Fruit fly (Drosophila melanogaster) whole organism, embryonic: ENCODE measurements around the gene CG42445.
A peak's percentile ranks its signal among the peaks of the same experiment; 100 is the strongest.

ENCODE experiments used
- Atf-2 ChIP-seq: fragments of 200-800 bp; sonication (Bioruptor generic); optimal IDR thresholded peaks from 2 replicates; lab custom pipeline; 2016; ENCODE audit warnings: missing biosample characterization, missing genetic modification characterization
- Awh ChIP-seq: fragments of 200-800 bp; sonication (Bioruptor generic); IDR thresholded peaks from 2 replicates; pipeline ENCODE4, ENCODE4 v1.3.6; 2022; ENCODE audit warnings: missing biosample characterization, missing genetic modification characterization
- Bdp1 ChIP-seq: fragments of 200-800 bp; sonication (Bioruptor generic); optimal IDR thresholded peaks from 3 replicates; lab custom pipeline; 2016; ENCODE audit warnings: missing biosample characterization, missing genetic modification characterization
- CG1024 ChIP-seq: fragments of 200-800 bp; sonication (Bioruptor generic); IDR thresholded peaks from 2 replicates; pipeline ENCODE4 v1.3.6; 2022; ENCODE audit warnings: missing biosample characterization, missing genetic modification characterization
- CG13894 ChIP-seq: fragments of 200-800 bp; sonication (Bioruptor generic); optimal IDR thresholded peaks from 3 replicates; lab custom pipeline; 2018; ENCODE audit warnings: missing biosample characterization, mild to moderate bottlenecking, missing genetic modification characterization, moderate library complexity
- CG14014 ChIP-seq: fragments of 200-800 bp; sonication (Bioruptor generic); IDR thresholded peaks from 2 replicates; pipeline ENCODE4 v1.3.6; 2022; ENCODE audit warnings: missing biosample characterization, missing genetic modification characterization
- CG16863 ChIP-seq: fragments of 200-800 bp; sonication (Bioruptor generic); optimal IDR thresholded peaks from 3 replicates; lab custom pipeline; 2016; ENCODE audit warnings: missing biosample characterization, missing genetic modification characterization
- CG17359 ChIP-seq: fragments of 200-800 bp; sonication (Bioruptor generic); optimal IDR thresholded peaks from 3 replicates; lab custom pipeline; 2018; ENCODE audit warnings: missing biosample characterization, mild to moderate bottlenecking, missing genetic modification characterization, moderate library complexity
- CG17912 ChIP-seq: fragments of 200-800 bp; sonication (Bioruptor generic); optimal IDR thresholded peaks from 2 replicates; lab custom pipeline; 2018; ENCODE audit warnings: missing biosample characterization, mild to moderate bottlenecking, missing genetic modification characterization
- CG2116 ChIP-seq: fragments of 200-800 bp; sonication (Bioruptor generic); optimal IDR thresholded peaks from 3 replicates; lab custom pipeline; 2018; ENCODE audit warnings: missing biosample characterization, mild to moderate bottlenecking, missing genetic modification characterization
- CG2889 ChIP-seq: fragments of 200-800 bp; sonication (Bioruptor generic); IDR thresholded peaks from 3 replicates; pipeline ENCODE4 v1.3.6; 2022; ENCODE audit warnings: missing biosample characterization, missing genetic modification characterization
- CG30403 ChIP-seq: fragments of 200-800 bp; sonication (Bioruptor generic); optimal IDR thresholded peaks from 3 replicates; lab custom pipeline; 2016; ENCODE audit warnings: missing biosample characterization, missing genetic modification characterization
- CG3407 ChIP-seq: fragments of 200-800 bp; sonication (Bioruptor generic); optimal IDR thresholded peaks from 2 replicates; lab custom pipeline; 2018; ENCODE audit warnings: missing biosample characterization, mild to moderate bottlenecking, missing genetic modification characterization
- CG43689 ChIP-seq: fragments of 200-800 bp; sonication (Bioruptor generic); IDR thresholded peaks from 2 replicates; pipeline ENCODE4 v1.3.6; 2022; ENCODE audit warnings: missing biosample characterization, missing genetic modification characterization
- CG6654 ChIP-seq: fragments of 200-800 bp; sonication (Bioruptor generic); optimal IDR thresholded peaks from 2 replicates; lab custom pipeline; 2017; ENCODE audit warnings: missing biosample characterization, mild to moderate bottlenecking, missing genetic modification characterization
- CG7963 ChIP-seq: fragments of 200-800 bp; sonication (Bioruptor generic); IDR thresholded peaks from 3 replicates; pipeline ENCODE4 v1.3.6; 2022; ENCODE audit warnings: missing biosample characterization, missing genetic modification characterization; ENCODE audit not compliant: partially characterized antibody
- CG8290 ChIP-seq, 3 experiments: fragments of 200-800 bp; sonication (Bioruptor generic); optimal IDR thresholded peaks; 2 replicates each; lab custom pipeline; 2016 to 2019; ENCODE audit warnings: missing biosample characterization in 3 of 3, missing genetic modification characterization in 3 of 3, mild to moderate bottlenecking in 2 of 3, moderate library complexity in 1 of 3
- CG9437 ChIP-seq: fragments of 200-800 bp; sonication (Bioruptor generic); optimal IDR thresholded peaks from 2 replicates; lab custom pipeline; 2018; ENCODE audit warnings: missing biosample characterization, mild to moderate bottlenecking, missing genetic modification characterization
- CG9609 ChIP-seq: fragments of 200-800 bp; sonication (Bioruptor generic); optimal IDR thresholded peaks from 3 replicates; lab custom pipeline; 2016; ENCODE audit warnings: missing biosample characterization, missing genetic modification characterization
- Dbx ChIP-seq: fragments of 200-800 bp; sonication (Bioruptor generic); IDR thresholded peaks from 3 replicates; pipeline ENCODE4 v1.3.6; 2022; ENCODE audit warnings: missing biosample characterization, missing genetic modification characterization
- Dp ChIP-seq: fragments of 200-800 bp; sonication (Bioruptor generic); optimal IDR thresholded peaks from 2 replicates; lab custom pipeline; 2018; ENCODE audit warnings: missing biosample characterization, mild to moderate bottlenecking, missing genetic modification characterization, moderate library complexity
- Ets97D ChIP-seq: fragments of 200-800 bp; sonication (Bioruptor generic); optimal IDR thresholded peaks from 3 replicates; lab custom pipeline; 2016; ENCODE audit warnings: missing biosample characterization, missing genetic modification characterization
- Fer1 ChIP-seq: fragments of 200-800 bp; sonication (Bioruptor generic); optimal IDR thresholded peaks from 2 replicates; lab custom pipeline; 2017; ENCODE audit warnings: missing biosample characterization, mild to moderate bottlenecking, missing genetic modification characterization
- Gug ChIP-seq: fragments of 200-800 bp; sonication (Bioruptor generic); IDR thresholded peaks from 4 replicates; pipeline ENCODE4 v1.3.6; 2022; ENCODE audit warnings: missing biosample characterization, missing genetic modification characterization
- H15 ChIP-seq: fragments of 200-800 bp; sonication (Bioruptor generic); IDR thresholded peaks from 3 replicates; pipeline ENCODE4 v1.3.6; 2022; ENCODE audit warnings: missing biosample characterization, missing genetic modification characterization
- HLH54F ChIP-seq: fragments of 200-800 bp; sonication (Bioruptor generic); optimal IDR thresholded peaks from 3 replicates; lab custom pipeline; 2016; ENCODE audit warnings: missing biosample characterization, missing genetic modification characterization
- Hsf ChIP-seq: fragments of 200-800 bp; sonication (Bioruptor generic); optimal IDR thresholded peaks from 3 replicates; lab custom pipeline; 2016; ENCODE audit warnings: missing biosample characterization, missing genetic modification characterization
- Max ChIP-seq: fragments of 200-800 bp; sonication (Bioruptor generic); optimal IDR thresholded peaks from 2 replicates; lab custom pipeline; 2016; ENCODE audit warnings: missing biosample characterization, mild to moderate bottlenecking, missing genetic modification characterization
- Myb ChIP-seq: fragments of 200-800 bp; sonication (Bioruptor generic); optimal IDR thresholded peaks from 2 replicates; lab custom pipeline; 2016; ENCODE audit warnings: missing biosample characterization, missing genetic modification characterization
- NFAT ChIP-seq: fragments of 200-800 bp; sonication (Bioruptor generic); IDR thresholded peaks from 2 replicates; pipeline ENCODE4 v1.3.6; 2022; ENCODE audit warnings: missing biosample characterization, missing genetic modification characterization
- Nf-YC ChIP-seq: fragments of 200-800 bp; optimal IDR thresholded peaks from 3 replicates; lab custom pipeline; 2019; ENCODE audit warnings: missing biosample characterization, mild to moderate bottlenecking, missing genetic modification characterization, moderate library complexity
- Optix ChIP-seq: fragments of 200-800 bp; sonication (Bioruptor generic); IDR thresholded peaks from 3 replicates; pipeline ENCODE4 v1.3.6; 2022; ENCODE audit warnings: missing biosample characterization, missing genetic modification characterization
- Ravus ChIP-seq: fragments of 200-800 bp; sonication (Bioruptor generic); IDR thresholded peaks from 2 replicates; pipeline ENCODE4 v1.3.6; 2022; ENCODE audit warnings: missing biosample characterization, missing genetic modification characterization
- Trl ChIP-seq, 3 experiments: fragments of >200 bp in 2 of 3; fragments of 200-800 bp in 1 of 3; sonication (Bioruptor generic) in 1 of 3; optimal IDR thresholded peaks; 2 replicates in 1 of 3; 3 replicates in 2 of 3; lab custom pipeline; 2016 to 2017; ENCODE audit warnings: missing biosample characterization in 1 of 3, missing genetic modification characterization in 1 of 3
- al ChIP-seq: fragments of 200-800 bp; sonication (Bioruptor generic); IDR thresholded peaks from 2 replicates; pipeline ENCODE4 v1.3.6; 2022; ENCODE audit warnings: missing biosample characterization, missing genetic modification characterization
- ap ChIP-seq: fragments of 200-800 bp; sonication (Bioruptor generic); IDR thresholded peaks from 2 replicates; pipeline ENCODE4 v1.3.6; 2022; ENCODE audit warnings: missing biosample characterization, missing genetic modification characterization
- bab2 ChIP-seq: fragments of 200-800 bp; sonication (Bioruptor generic); optimal IDR thresholded peaks from 2 replicates; lab custom pipeline; 2016; ENCODE audit warnings: missing biosample characterization, missing genetic modification characterization
- bcd ChIP-seq: fragments of 200-800 bp; sonication (Bioruptor generic); optimal IDR thresholded peaks from 2 replicates; lab custom pipeline; 2017; ENCODE audit warnings: missing biosample characterization, mild to moderate bottlenecking, missing genetic modification characterization
- cas ChIP-seq: fragments of 200-800 bp; sonication (Bioruptor generic); IDR thresholded peaks from 2 replicates; pipeline ENCODE4 v1.3.6; 2022; ENCODE audit warnings: missing biosample characterization, missing genetic modification characterization
- en ChIP-seq: fragments of 200-800 bp; sonication (Bioruptor generic); optimal IDR thresholded peaks from 2 replicates; lab custom pipeline; 2016; ENCODE audit warnings: missing biosample characterization, missing genetic modification characterization
- fd64A ChIP-seq: fragments of 200-800 bp; sonication (Bioruptor generic); optimal IDR thresholded peaks from 3 replicates; lab custom pipeline; 2018; ENCODE audit warnings: missing biosample characterization, mild to moderate bottlenecking, missing genetic modification characterization
- fru ChIP-seq: fragments of >200 bp; optimal IDR thresholded peaks from 2 replicates; lab custom pipeline; 2017
- hbn ChIP-seq: fragments of 200-800 bp; sonication (Bioruptor generic); IDR thresholded peaks from 2 replicates; pipeline ENCODE4 v1.3.6; 2022; ENCODE audit warnings: missing biosample characterization, missing genetic modification characterization; ENCODE audit not compliant: partially characterized antibody
- mld ChIP-seq: fragments of 200-800 bp; sonication (Bioruptor generic); IDR thresholded peaks from 3 replicates; pipeline ENCODE4 v1.3.6; 2022; ENCODE audit warnings: missing biosample characterization, missing genetic modification characterization; ENCODE audit not compliant: partially characterized antibody
- pfk ChIP-seq: fragments of 200-800 bp; sonication (Bioruptor generic); optimal IDR thresholded peaks from 2 replicates; lab custom pipeline; 2018; ENCODE audit warnings: missing biosample characterization, mild to moderate bottlenecking, missing genetic modification characterization, moderate library complexity
- phol ChIP-seq: fragments of 200-800 bp; sonication (Bioruptor generic); optimal IDR thresholded peaks from 3 replicates; lab custom pipeline; 2018; ENCODE audit warnings: missing biosample characterization, mild to moderate bottlenecking, missing genetic modification characterization, moderate library complexity
- so ChIP-seq: fragments of 200-800 bp; sonication (Bioruptor generic); IDR thresholded peaks from 3 replicates; pipeline ENCODE4 v1.3.6; 2022; ENCODE audit warnings: missing biosample characterization, missing genetic modification characterization
- sr ChIP-seq: fragments of 200-800 bp; sonication (Bioruptor generic); IDR thresholded peaks from 3 replicates; pipeline ENCODE4 v1.3.6; 2022; ENCODE audit warnings: missing biosample characterization, missing genetic modification characterization
- ssp ChIP-seq: fragments of 200-800 bp; sonication (Bioruptor generic); IDR thresholded peaks from 2 replicates; pipeline ENCODE4 v1.3.6; 2022; ENCODE audit warnings: missing biosample characterization, missing genetic modification characterization
- stc ChIP-seq: fragments of 200-800 bp; sonication (Bioruptor generic); IDR thresholded peaks from 2 replicates; pipeline ENCODE4 v1.3.6; 2022; ENCODE audit warnings: missing biosample characterization, missing genetic modification characterization
- trh ChIP-seq: fragments of 200-800 bp; sonication (Bioruptor generic); optimal IDR thresholded peaks from 2 replicates; lab custom pipeline; 2016; ENCODE audit warnings: missing biosample characterization, missing genetic modification characterization
- vvl ChIP-seq: fragments of 200-800 bp; sonication (Bioruptor generic); IDR thresholded peaks from 2 replicates; pipeline ENCODE4 v1.3.6; 2022; ENCODE audit warnings: missing biosample characterization, missing genetic modification characterization
- yki ChIP-seq: fragments of >200 bp; optimal IDR thresholded peaks from 3 replicates; lab custom pipeline; 2018

CG42445 gene

dm6 chr3L:8191042-8191613 lies 32.4 kb upstream of the CG42445 start, which contains the start of gene MED24 (continued):
- TF ChIP-seq H15 (GFP tag; lab: Robert Waterston, UW): no peak
- peak; percentile 9 for TF ChIP-seq Fer1
- TF ChIP-seq CG6654 (GFP tag; lab: Kevin White, UChicago): no peak
- TF ChIP-seq Atf-2: no peak
- TF ChIP-seq Gug: no peak
- TF ChIP-seq bab2: no peak
- TF ChIP-seq CG17359: no peak
- TF ChIP-seq pfk (GFP tag; lab: Kevin White, UChicago): no peak
- no peak for TF ChIP-seq CG30403 (GFP tag; lab: Kevin White, UChicago)
- no peak for TF ChIP-seq trh (GFP tag; lab: Kevin White, UChicago)
- TF ChIP-seq cas (GFP tag; lab: Robert Waterston, UW): no peak
- TF ChIP-seq Max (GFP tag; lab: Kevin White, UChicago): no peak
- TF ChIP-seq mld (GFP tag; lab: Robert Waterston, UW): no peak
- TF ChIP-seq CG2116 (GFP tag; lab: Kevin White, UChicago): peak; percentile 55
- no peak for TF ChIP-seq Trl (optimal IDR thresholded peaks at IDR 0.05; lab: Kevin White, UChicago)
- TF ChIP-seq Trl (GFP tag; optimal IDR thresholded peaks at IDR 0.05; lab: Kevin White, UChicago): no peak
- no peak for TF ChIP-seq HLH54F (GFP tag; lab: Kevin White, UChicago)
- no peak for TF ChIP-seq CG9609 (GFP tag; lab: Kevin White, UChicago)
- TF ChIP-seq NFAT (GFP tag; lab: Robert Waterston, UW): no peak
- no peak for TF ChIP-seq Awh
- no peak for TF ChIP-seq CG17912 (GFP tag; lab: Kevin White, UChicago)
- TF ChIP-seq CG1024 (GFP tag; lab: Robert Waterston, UW): no peak
- TF ChIP-seq Dbx: no peak
- no peak for TF ChIP-seq bcd
- TF ChIP-seq CG13894 (tag; lab: Kevin White, UChicago): no peak
- TF ChIP-seq phol (tag; lab: Kevin White, UChicago): peak; percentile 27
- TF ChIP-seq CG3407 (GFP tag; lab: Kevin White, UChicago): no peak
- TF ChIP-seq fd64A (GFP tag; lab: Kevin White, UChicago): no peak
- TF ChIP-seq CG9437: no peak
- no peak for TF ChIP-seq CG2889 (GFP tag; lab: Robert Waterston, UW)
- no peak for TF ChIP-seq en (GFP tag; lab: Kevin White, UChicago)
- TF ChIP-seq hbn (GFP tag; lab: Robert Waterston, UW): no peak
- no peak for TF ChIP-seq CG16863
- TF ChIP-seq Bdp1 (GFP tag; lab: Kevin White, UChicago): no peak
- no peak for TF ChIP-seq ssp (GFP tag; lab: Robert Waterston, UW)
- TF ChIP-seq CG8290 (GFP tag; optimal IDR thresholded peaks at IDR 0.05; lab: Kevin White, UChicago): no peak
- no peak for TF ChIP-seq CG8290 (tag; optimal IDR thresholded peaks at IDR 0.05; lab: Kevin White, UChicago)
- TF ChIP-seq so (GFP tag; lab: Robert Waterston, UW): no peak
- no peak for TF ChIP-seq Ravus
- no peak for TF ChIP-seq Nf-YC (tag; lab: Kevin White, UChicago)
- no peak for TF ChIP-seq Myb (GFP tag; lab: Kevin White, UChicago)
- TF ChIP-seq stc: no peak
- no peak for TF ChIP-seq vvl (GFP tag; lab: Robert Waterston, UW)
- TF ChIP-seq al (GFP tag; lab: Robert Waterston, UW): no peak
- TF ChIP-seq ap (GFP tag; lab: Robert Waterston, UW): no peak
- TF ChIP-seq Optix (GFP tag; lab: Robert Waterston, UW): no peak
- no peak for TF ChIP-seq Hsf (GFP tag; lab: Kevin White, UChicago)
- no peak for TF ChIP-seq CG7963 (GFP tag; lab: Robert Waterston, UW)
- no peak for TF ChIP-seq CG14014
- TF ChIP-seq fru (lab: Kevin White, UChicago): no peak
- no peak for TF ChIP-seq Ets97D (GFP tag; lab: Kevin White, UChicago)
- no peak for TF ChIP-seq sr (GFP tag; lab: Robert Waterston, UW)
- no peak for TF ChIP-seq CG43689 (GFP tag; lab: Robert Waterston, UW)
- TF ChIP-seq yki (lab: Kevin White, UChicago): no peak
- peak; percentile 75 for TF ChIP-seq Dp
